Worm (Caenorhabditis elegans) whole organism, L3 larva: ENCODE data around the gene nlt-1.

ENCODE experiments used
- ceh-82 ChIP-seq: fragments of 150-350 bp; optimal IDR thresholded peaks from 2 replicates; lab custom pipeline; 2014; ENCODE audit warnings: missing biosample characterization, missing genetic modification characterization
- egl-27 ChIP-seq: sonication (generic microtip); optimal IDR thresholded peaks from 4 replicates; lab custom pipeline; 2017; ENCODE audit warnings: missing biosample characterization, missing genetic modification reagents, missing genetic modification characterization
- fkh-10 ChIP-seq: sonication (generic microtip); optimal IDR thresholded peaks from 2 replicates; lab custom pipeline; 2017; ENCODE audit warnings: missing biosample characterization, missing genetic modification reagents, missing genetic modification characterization
- nhr-11 ChIP-seq: fragments of 150-350 bp; optimal IDR thresholded peaks from 2 replicates; lab custom pipeline; 2014; ENCODE audit warnings: missing biosample characterization, missing genetic modification characterization
- nhr-12 ChIP-seq: fragments of 150-350 bp; optimal IDR thresholded peaks from 2 replicates; lab custom pipeline; 2014; ENCODE audit warnings: missing biosample characterization, missing genetic modification characterization
- nhr-77 ChIP-seq: fragments of 150-350 bp; optimal IDR thresholded peaks from 2 replicates; lab custom pipeline; 2014; ENCODE audit warnings: missing biosample characterization, missing genetic modification characterization
- pha-4 ChIP-seq: fragments of 150-350 bp; optimal IDR thresholded peaks from 2 replicates; lab custom pipeline; 2014; ENCODE audit warnings: missing biosample characterization, missing genetic modification reagents, missing genetic modification characterization
- skn-1 ChIP-seq: fragments of 150-350 bp; optimal IDR thresholded peaks from 2 replicates; lab custom pipeline; 2014; ENCODE audit warnings: missing biosample characterization, missing genetic modification characterization
- ztf-11 ChIP-seq: fragments of 150-350 bp; optimal IDR thresholded peaks from 2 replicates; lab custom pipeline; 2014; ENCODE audit warnings: missing biosample characterization, missing genetic modification characterization
- ztf-4 ChIP-seq: fragments of 150-350 bp; optimal IDR thresholded peaks from 2 replicates; lab custom pipeline; 2014; ENCODE audit warnings: missing biosample characterization, missing genetic modification characterization

DNA sequence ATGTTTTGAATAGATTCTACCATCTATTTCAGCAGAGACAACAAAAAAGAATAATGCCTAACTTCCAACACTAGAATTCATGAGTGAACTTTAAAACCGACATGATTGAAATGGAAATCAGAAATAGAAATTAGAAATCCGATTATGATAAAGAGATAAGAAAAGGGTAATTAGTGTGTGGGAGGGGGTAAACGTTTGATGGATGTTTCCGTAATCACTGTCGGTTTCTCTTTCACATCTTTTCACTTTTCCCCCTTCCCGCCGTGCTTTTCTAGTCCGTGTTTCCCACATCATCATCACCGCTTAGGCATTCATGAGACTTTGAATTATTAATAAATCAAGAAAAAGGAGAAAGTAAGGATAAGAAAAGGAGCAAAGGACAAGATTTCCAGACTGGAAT lies 44.7 kb upstream of the nlt-1 start:
- TF ChIP-seq nhr-11 (tag; lab: Kevin White, UChicago) (no peak), fkh-10 (GFP tag; lab: Kevin White, UChicago) (no peak), pha-4 (tag; lab: Kevin White, UChicago) (no peak), ztf-4 (no peak), nhr-77 (tag; lab: Kevin White, UChicago) (no peak), skn-1 (tag; lab: Kevin White, UChicago) (no peak), ztf-11 (tag; lab: Kevin White, UChicago) (no peak), ceh-82 (tag; lab: Kevin White, UChicago) (no peak), egl-27 (tag; lab: Kevin White, UChicago) (no peak), nhr-12 (no peak)
